Fruit fly (Drosophila melanogaster) whole organism, embryonic: ENCODE results near the gene CG12974.
A peak's percentile ranks its signal among the peaks of the same experiment; 100 is the strongest.

Source experiments
- B-H2 ChIP-seq: fragments of 200-800 bp; sonication (Bioruptor generic); optimal IDR thresholded peaks from 2 replicates; lab custom pipeline; 2018; ENCODE audit warnings: missing biosample characterization, mild to moderate bottlenecking, missing genetic modification characterization
- Blimp-1 ChIP-seq: fragments of 200-800 bp; sonication (Bioruptor generic); optimal IDR thresholded peaks from 3 replicates; lab custom pipeline; 2018; ENCODE audit warnings: missing biosample characterization, missing genetic modification characterization, mild to moderate bottlenecking, moderate library complexity, missing genetic modification reagents
- CG12659 ChIP-seq: fragments of 200-800 bp; sonication (Bioruptor generic); optimal IDR thresholded peaks from 3 replicates; lab custom pipeline; 2017; ENCODE audit warnings: mild to moderate bottlenecking, missing biosample characterization, missing genetic modification reagents, missing genetic modification characterization
- CG14050 ChIP-seq: fragments of 200-800 bp; sonication (Bioruptor generic); IDR thresholded peaks from 3 replicates; pipeline ENCODE4 v1.3.6; 2022; ENCODE audit warnings: missing biosample characterization, missing genetic modification characterization
- CG14965 ChIP-seq: fragments of 200-800 bp; sonication (Bioruptor generic); optimal IDR thresholded peaks from 2 replicates; lab custom pipeline; 2016; ENCODE audit warnings: missing biosample characterization, missing genetic modification characterization, borderline replicate concordance
- CG16863 ChIP-seq: fragments of 200-800 bp; sonication (Bioruptor generic); optimal IDR thresholded peaks from 3 replicates; lab custom pipeline; 2016; ENCODE audit warnings: missing biosample characterization, missing genetic modification characterization
- CG17328 ChIP-seq: fragments of 200-800 bp; sonication (Bioruptor generic); IDR thresholded peaks from 2 replicates; pipeline ENCODE4 v1.3.6; 2022; ENCODE audit warnings: missing biosample characterization, missing genetic modification characterization
- CG17802 ChIP-seq: fragments of 200-800 bp; sonication (Bioruptor generic); optimal IDR thresholded peaks from 2 replicates; lab custom pipeline; 2018; ENCODE audit warnings: missing biosample characterization, mild to moderate bottlenecking, missing genetic modification characterization, moderate library complexity
- CG1792 ChIP-seq: fragments of 200-800 bp; sonication (Bioruptor generic); optimal IDR thresholded peaks from 2 replicates; lab custom pipeline; 2016; ENCODE audit warnings: missing biosample characterization, missing genetic modification characterization
- CG18262 ChIP-seq: fragments of 200-800 bp; optimal IDR thresholded peaks from 3 replicates; lab custom pipeline; 2019; ENCODE audit warnings: missing biosample characterization, mild to moderate bottlenecking, missing genetic modification characterization, moderate library complexity
- CG2120 ChIP-seq: fragments of 200-800 bp; sonication (Bioruptor generic); optimal IDR thresholded peaks from 3 replicates; lab custom pipeline; 2016; ENCODE audit warnings: missing biosample characterization, missing genetic modification characterization
- CG2678 ChIP-seq: fragments of 200-800 bp; sonication (Bioruptor generic); optimal IDR thresholded peaks from 3 replicates; lab custom pipeline; 2019; ENCODE audit warnings: missing biosample characterization, mild to moderate bottlenecking, missing genetic modification characterization, moderate library complexity
- CG2712 ChIP-seq: fragments of 200-800 bp; optimal IDR thresholded peaks from 3 replicates; lab custom pipeline; 2019; ENCODE audit warnings: missing biosample characterization, mild to moderate bottlenecking, missing genetic modification characterization, moderate library complexity
- CG30403 ChIP-seq: fragments of 200-800 bp; sonication (Bioruptor generic); optimal IDR thresholded peaks from 3 replicates; lab custom pipeline; 2016; ENCODE audit warnings: missing biosample characterization, missing genetic modification characterization
- CG30431 ChIP-seq: fragments of 200-800 bp; sonication (Bioruptor generic); optimal IDR thresholded peaks from 2 replicates; lab custom pipeline; 2017; ENCODE audit warnings: missing biosample characterization, missing genetic modification characterization
- CG31441 ChIP-seq: fragments of 200-800 bp; sonication (Bioruptor generic); IDR thresholded peaks from 2 replicates; pipeline ENCODE4 v1.3.6; 2022; ENCODE audit warnings: missing biosample characterization, missing genetic modification characterization
- CG3407 ChIP-seq: fragments of 200-800 bp; sonication (Bioruptor generic); optimal IDR thresholded peaks from 2 replicates; lab custom pipeline; 2018; ENCODE audit warnings: missing biosample characterization, mild to moderate bottlenecking, missing genetic modification characterization
- CG3838 ChIP-seq: fragments of 200-800 bp; sonication (Bioruptor generic); optimal IDR thresholded peaks from 3 replicates; lab custom pipeline; 2016; ENCODE audit warnings: missing biosample characterization, missing genetic modification characterization
- CG7271 ChIP-seq: fragments of 200-800 bp; sonication (Bioruptor generic); optimal IDR thresholded peaks from 2 replicates; lab custom pipeline; 2018; ENCODE audit warnings: missing biosample characterization, mild to moderate bottlenecking, missing genetic modification characterization, moderate library complexity
- D19B ChIP-seq: fragments of 200-800 bp; sonication (Bioruptor generic); optimal IDR thresholded peaks from 2 replicates; lab custom pipeline; 2017; ENCODE audit warnings: missing biosample characterization, mild to moderate bottlenecking, missing genetic modification characterization
- Doc3 ChIP-seq: fragments of 200-800 bp; sonication (Bioruptor generic); IDR thresholded peaks from 3 replicates; pipeline ENCODE4 v1.3.6; 2022; ENCODE audit warnings: missing biosample characterization, missing genetic modification characterization; ENCODE audit not compliant: partially characterized antibody
- Drgx ChIP-seq: fragments of 200-800 bp; sonication (Bioruptor generic); IDR thresholded peaks from 2 replicates; pipeline ENCODE4 v1.3.6; 2022; ENCODE audit warnings: missing biosample characterization, missing genetic modification characterization
- Fer2 ChIP-seq: fragments of 200-800 bp; sonication (Bioruptor generic); optimal IDR thresholded peaks from 2 replicates; lab custom pipeline; 2018; ENCODE audit warnings: missing biosample characterization, mild to moderate bottlenecking, missing genetic modification characterization, moderate library complexity
- H2.0 ChIP-seq: fragments of 200-800 bp; sonication (Bioruptor generic); IDR thresholded peaks from 2 replicates; pipeline ENCODE4 v1.3.6; 2022; ENCODE audit warnings: missing biosample characterization, missing genetic modification characterization
- MBD-R2 ChIP-seq: fragments of 200-800 bp; sonication (Bioruptor generic); IDR thresholded peaks from 2 replicates; pipeline ENCODE4 v1.3.6; 2022; ENCODE audit warnings: missing biosample characterization, missing genetic modification characterization
- Mrtf ChIP-seq: fragments of 200-800 bp; sonication (Bioruptor generic); IDR thresholded peaks from 3 replicates; pipeline ENCODE4 v1.3.6; 2022; ENCODE audit warnings: missing biosample characterization, missing genetic modification characterization
- NC2β ChIP-seq: fragments of 200-800 bp; sonication (Bioruptor generic); optimal IDR thresholded peaks from 2 replicates; lab custom pipeline; 2016; ENCODE audit warnings: missing biosample characterization, missing genetic modification characterization
- Neu2 ChIP-seq: fragments of 200-800 bp; sonication (Bioruptor generic); optimal IDR thresholded peaks from 3 replicates; lab custom pipeline; 2016; ENCODE audit warnings: missing biosample characterization, missing genetic modification characterization, borderline replicate concordance
- Sox100B ChIP-seq: fragments of 200-800 bp; sonication (Bioruptor generic); optimal IDR thresholded peaks from 3 replicates; lab custom pipeline; 2018; ENCODE audit warnings: missing biosample characterization, mild to moderate bottlenecking, missing genetic modification characterization
- Sox102F ChIP-seq: fragments of 200-800 bp; sonication (Bioruptor generic); optimal IDR thresholded peaks from 2 replicates; lab custom pipeline; 2018; ENCODE audit warnings: missing biosample characterization, mild to moderate bottlenecking, missing genetic modification characterization, moderate library complexity
- Sry-β ChIP-seq: fragments of 200-800 bp; sonication (Bioruptor generic); optimal IDR thresholded peaks from 2 replicates; lab custom pipeline; 2018; ENCODE audit warnings: missing biosample characterization, mild to moderate bottlenecking, missing genetic modification characterization, moderate library complexity
- Sry-δ ChIP-seq: fragments of 200-800 bp; sonication (Bioruptor generic); optimal IDR thresholded peaks from 2 replicates; lab custom pipeline; 2016; ENCODE audit warnings: missing biosample characterization, missing genetic modification characterization
- abd-A ChIP-seq: fragments of 200-800 bp; sonication (Bioruptor generic); optimal IDR thresholded peaks from 3 replicates; lab custom pipeline; 2019; ENCODE audit warnings: missing biosample characterization, mild to moderate bottlenecking, missing genetic modification characterization, moderate library complexity
- ac ChIP-seq: fragments of 200-800 bp; sonication (Bioruptor generic); optimal IDR thresholded peaks from 3 replicates; lab custom pipeline; 2017; ENCODE audit warnings: missing biosample characterization, mild to moderate bottlenecking, missing genetic modification characterization
- ash1 ChIP-seq: fragments of 200-800 bp; sonication (Bioruptor generic); optimal IDR thresholded peaks from 2 replicates; lab custom pipeline; 2018; ENCODE audit warnings: missing biosample characterization, mild to moderate bottlenecking, missing genetic modification characterization
- chm ChIP-seq: fragments of 200-800 bp; sonication (Bioruptor generic); IDR thresholded peaks from 2 replicates; pipeline ENCODE4 v1.3.6; 2022; ENCODE audit warnings: missing biosample characterization, missing genetic modification characterization
- eve ChIP-seq, 2 experiments: fragments of >200 bp; optimal IDR thresholded peaks; 2 replicates each; lab custom pipeline; 2017; ENCODE audit warnings: missing biosample characterization in 2 of 2, missing genetic modification characterization in 2 of 2
- ewg ChIP-seq: fragments of 200-800 bp; sonication (Bioruptor generic); optimal IDR thresholded peaks from 3 replicates; lab custom pipeline; 2017; ENCODE audit warnings: mild to moderate bottlenecking, missing biosample characterization, missing genetic modification reagents, missing genetic modification characterization
- gce ChIP-seq: fragments of 200-800 bp; sonication (Bioruptor generic); IDR thresholded peaks from 3 replicates; pipeline ENCODE4 v1.3.6; 2022; ENCODE audit warnings: missing biosample characterization, missing genetic modification characterization
- gem ChIP-seq: fragments of 200-800 bp; sonication (Bioruptor generic); optimal IDR thresholded peaks from 2 replicates; lab custom pipeline; 2019; ENCODE audit warnings: missing biosample characterization, mild to moderate bottlenecking, missing genetic modification characterization, moderate library complexity
- gt ChIP-seq: fragments of 200-800 bp; sonication (Bioruptor generic); IDR thresholded peaks from 2 replicates; pipeline ENCODE4 v1.3.6; 2022; ENCODE audit warnings: missing biosample characterization, missing genetic modification characterization
- jumu ChIP-seq: fragments of 200-800 bp; sonication (Bioruptor generic); optimal IDR thresholded peaks from 3 replicates; lab custom pipeline; 2016; ENCODE audit warnings: missing biosample characterization, missing genetic modification characterization
- mam ChIP-seq: fragments of 200-800 bp; sonication (Bioruptor generic); optimal IDR thresholded peaks from 3 replicates; lab custom pipeline; 2016; ENCODE audit warnings: missing biosample characterization, missing genetic modification characterization
- seq ChIP-seq: fragments of 200-800 bp; sonication (Bioruptor generic); IDR thresholded peaks from 2 replicates; pipeline ENCODE4 v1.3.6; 2022; ENCODE audit warnings: missing biosample characterization, missing genetic modification characterization
- sim ChIP-seq: fragments of 200-800 bp; sonication (Bioruptor generic); IDR thresholded peaks from 2 replicates; pipeline ENCODE4 v1.3.6; 2022; ENCODE audit warnings: missing biosample characterization, missing genetic modification characterization
- slp2 ChIP-seq: fragments of 200-800 bp; sonication (Bioruptor generic); optimal IDR thresholded peaks from 2 replicates; lab custom pipeline; 2016; ENCODE audit warnings: missing biosample characterization, missing genetic modification characterization
- ssp ChIP-seq: fragments of 200-800 bp; sonication (Bioruptor generic); IDR thresholded peaks from 2 replicates; pipeline ENCODE4 v1.3.6; 2022; ENCODE audit warnings: missing biosample characterization, missing genetic modification characterization
- tgo ChIP-seq: fragments of 200-800 bp; sonication (Bioruptor generic); IDR thresholded peaks from 3 replicates; pipeline ENCODE4 v1.3.6; 2022; ENCODE audit warnings: missing biosample characterization, missing genetic modification characterization

CG12974 gene

DNA sequence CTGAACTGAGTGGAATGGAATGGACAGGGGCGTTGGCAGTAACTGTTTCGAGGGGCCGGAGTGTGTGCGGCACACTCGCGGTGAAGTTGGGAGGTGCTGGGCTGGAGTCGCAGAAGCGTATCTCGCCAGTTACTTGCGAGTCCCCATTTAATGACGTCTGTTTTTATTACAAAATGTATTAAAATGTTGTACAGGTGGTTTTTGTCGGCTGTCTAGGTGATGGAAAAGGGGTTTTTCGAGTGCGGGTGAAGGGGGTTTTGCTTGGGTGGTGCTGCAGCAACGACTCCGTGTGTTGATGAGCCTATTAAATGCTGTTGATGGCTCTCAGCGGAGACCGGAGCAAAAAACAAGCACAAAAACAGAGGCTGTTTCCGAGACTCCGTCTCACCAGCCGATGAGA lies 34.4 kb downstream of the CG12974 start (continued):
- TF ChIP-seq Sry-δ (GFP tag; lab: Kevin White, UChicago), result no peak
- peak; percentile 38; the same call in 1 of the 2 replicates for TF ChIP-seq seq (GFP tag; lab: Robert Waterston, UW)
- TF ChIP-seq CG17328 (GFP tag; lab: Robert Waterston, UW), result peak; percentile 17; the same call in 1 of the 2 replicates
- TF ChIP-seq gce (GFP tag; lab: Robert Waterston, UW), result no peak
- no peak for TF ChIP-seq Sox100B
- TF ChIP-seq CG2678 (tag; lab: Kevin White, UChicago), result peak; percentile 37
- TF ChIP-seq CG2120 (GFP tag; lab: Kevin White, UChicago), result peak; percentile 36
- TF ChIP-seq Blimp-1 (GFP tag; lab: Kevin White, UChicago), result peak; percentile 24
- TF ChIP-seq tgo (GFP tag; lab: Robert Waterston, UW), result no peak
- TF ChIP-seq gt (GFP tag; lab: Robert Waterston, UW), result no peak
- no peak for TF ChIP-seq D19B (GFP tag; lab: Kevin White, UChicago)
- no peak for TF ChIP-seq CG7271 (tag; lab: Kevin White, UChicago)
- TF ChIP-seq sim (GFP tag; lab: Robert Waterston, UW), result no peak
- TF ChIP-seq abd-A (tag; lab: Kevin White, UChicago), result peak; percentile 71
- TF ChIP-seq CG16863 (GFP tag; lab: Kevin White, UChicago), result peak; percentile 17
- TF ChIP-seq ewg (GFP tag; lab: Kevin White, UChicago), result no peak
- no peak for TF ChIP-seq Sry-β (GFP tag; lab: Kevin White, UChicago)
- no peak for TF ChIP-seq Doc3
- no peak for TF ChIP-seq mam
- TF ChIP-seq H2.0 (GFP tag; lab: Robert Waterston, UW), result peak; percentile 38; the same call in 1 of the 2 replicates
- no peak for TF ChIP-seq CG3407
- TF ChIP-seq CG14965, result no peak
- TF ChIP-seq Neu2 (GFP tag; lab: Kevin White, UChicago), result no peak
- TF ChIP-seq CG30403 (GFP tag; lab: Kevin White, UChicago), result peak; percentile 1
- TF ChIP-seq NC2β (GFP tag; lab: Kevin White, UChicago), result no peak
- TF ChIP-seq ash1 (GFP tag; lab: Kevin White, UChicago), result no peak
- TF ChIP-seq Mrtf (GFP tag; lab: Robert Waterston, UW), result 0 out of 3 replicates have a peak, but pooled peaks have one; percentile 49
- TF ChIP-seq B-H2 (GFP tag; lab: Kevin White, UChicago), result no peak
- TF ChIP-seq CG14050 (GFP tag; lab: Robert Waterston, UW), result no peak
- no peak for TF ChIP-seq CG3838 (GFP tag; lab: Kevin White, UChicago)
- no peak for TF ChIP-seq Fer2
- 0 out of 2 replicates have a peak, but pooled peaks have one; percentile 9 for TF ChIP-seq MBD-R2 (GFP tag; lab: Robert Waterston, UW)
- TF ChIP-seq jumu, result peak; percentile 40
- peak; percentile 24 for TF ChIP-seq CG12659 (GFP tag; lab: Kevin White, UChicago)

DNA sequence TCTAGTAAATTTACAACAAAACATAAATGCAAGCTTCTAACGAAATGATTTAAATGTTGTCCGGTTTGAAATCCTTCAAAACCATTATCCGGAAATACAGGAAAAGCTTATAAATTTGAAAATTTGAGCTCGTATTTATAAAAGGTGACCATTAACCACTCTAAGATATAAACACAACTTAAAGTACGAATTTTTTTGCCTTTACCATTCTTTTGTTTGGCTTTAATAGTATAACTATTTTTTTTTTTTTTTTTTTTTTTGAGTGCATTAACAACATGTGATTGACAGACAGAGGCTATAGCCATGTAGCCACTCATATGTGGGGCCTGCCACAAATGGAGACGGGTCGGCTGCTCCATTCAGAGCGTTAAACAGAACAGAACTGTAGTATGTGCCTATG lies 42.3 kb downstream of the CG12974 start:
- TF ChIP-seq CG2712 (tag; lab: Kevin White, UChicago) (peak; percentile 0), ac (GFP tag; lab: Kevin White, UChicago) (no peak), chm (GFP tag; lab: Robert Waterston, UW) (no peak), Drgx (GFP tag; lab: Robert Waterston, UW) (0 out of 2 replicates have a peak, but pooled peaks have one; percentile 23), CG31441 (GFP tag; lab: Robert Waterston, UW) (0 out of 2 replicates have a peak, but pooled peaks have one; percentile 20), slp2 (GFP tag; lab: Kevin White, UChicago) (no peak), CG17802 (tag; lab: Kevin White, UChicago) (no peak), gem (tag; lab: Kevin White, UChicago) (peak; percentile 19), CG18262 (peak; percentile 5), eve (GFP tag; optimal IDR thresholded peaks at IDR 0.05; lab: Kevin White, UChicago) (no peak), CG30431 (GFP tag; lab: Kevin White, UChicago) (no peak), CG1792 (GFP tag; lab: Kevin White, UChicago) (no peak), ssp (GFP tag; lab: Robert Waterston, UW) (no peak), Sox102F (GFP tag; lab: Kevin White, UChicago) (peak; percentile 1)
- TF ChIP-seq, all 482 proteins: peak for 6
